Fruit fly (Drosophila melanogaster): ENCODE data around the gene CG9265.

DNA sequence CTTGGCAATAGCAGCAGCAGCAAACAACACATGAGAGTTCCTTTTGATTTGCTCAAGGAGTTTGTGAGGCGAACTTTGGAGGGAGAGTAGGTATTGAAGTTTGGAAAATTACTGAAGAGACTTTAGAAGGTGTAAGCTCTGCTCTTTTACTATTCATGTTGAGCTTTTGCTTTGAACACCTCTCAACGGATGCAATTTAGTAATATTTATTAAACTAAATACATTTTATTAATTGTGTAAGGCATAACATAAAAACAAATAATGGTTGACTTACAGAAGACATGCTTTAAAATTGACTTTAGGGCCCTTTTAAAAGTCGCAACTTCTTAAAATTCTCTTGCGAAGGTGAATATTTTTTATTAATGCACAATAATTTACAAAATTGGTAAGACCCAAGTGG, 52.7 kb downstream of the CG9265 start:
- TF ChIP-seq pan (optimal IDR thresholded peaks at IDR 0.05): no peak
- TF ChIP-seq tai (GFP tag; optimal IDR thresholded peaks at IDR 0.05): no peak
- no peak for TF ChIP-seq Dfd (GFP tag; optimal IDR thresholded peaks at IDR 0.05)
- no peak for TF ChIP-seq Rel (GFP tag; optimal IDR thresholded peaks at IDR 0.05)
- TF ChIP-seq Rel (tag; optimal IDR thresholded peaks at IDR 0.05): no peak
- no peak for TF ChIP-seq CG32264 (GFP tag; optimal IDR thresholded peaks at IDR 0.05)
- TF ChIP-seq Vsx2 (GFP tag; optimal IDR thresholded peaks at IDR 0.05; ENCODE audit: partially characterized antibody): no peak
- TF ChIP-seq fru (GFP tag; optimal IDR thresholded peaks at IDR 0.05): no peak
- no peak for TF ChIP-seq Hr83 (GFP tag; optimal IDR thresholded peaks at IDR 0.05; ENCODE audit: poor library complexity, severe bottlenecking)
- TF ChIP-seq brk (GFP tag; optimal IDR thresholded peaks at IDR 0.05): no peak

Measured in whole organism, wandering third instar larva.